Fruit fly (Drosophila melanogaster): ENCODE measurements around the gene CG32371.

dm6 chr3L:7775365-7775905 lies 7.3 kb upstream of the CG32371 start, which contains the start of gene Clk:
- TF ChIP-seq pan (optimal IDR thresholded peaks at IDR 0.05) (no peak), EcR (GFP tag; optimal IDR thresholded peaks at IDR 0.05) (no peak), psq (optimal IDR thresholded peaks at IDR 0.05) (no peak), CG8478 (optimal IDR thresholded peaks at IDR 0.05) (no peak), Dll (optimal IDR thresholded peaks at IDR 0.05) (no peak), usp (GFP tag; optimal IDR thresholded peaks at IDR 0.05) (no peak)
